Fruit fly (Drosophila melanogaster) whole organism, prepupa: ENCODE results near the gene CG9702.

Experiments
- CG10631 ChIP-seq: fragments of 200-800 bp; sonication (Bioruptor generic); optimal IDR thresholded peaks from 2 replicates; lab custom pipeline; 2016; ENCODE audit warnings: missing biosample characterization, missing genetic modification characterization
- CG10669 ChIP-seq: fragments of 200-800 bp; sonication (Bioruptor generic); optimal IDR thresholded peaks from 3 replicates; lab custom pipeline; 2018; ENCODE audit warnings: missing biosample characterization, mild to moderate bottlenecking, missing genetic modification characterization, moderate library complexity
- CG11294 ChIP-seq: fragments of 200-800 bp; sonication (Bioruptor generic); IDR thresholded peaks from 2 replicates; pipeline ENCODE4 v1.3.6; 2022; ENCODE audit warnings: missing biosample characterization, missing genetic modification characterization
- CG11762 ChIP-seq: fragments of 200-800 bp; sonication (Bioruptor generic); optimal IDR thresholded peaks from 3 replicates; lab custom pipeline; 2016; ENCODE audit warnings: missing biosample characterization, missing genetic modification characterization; ENCODE audit not compliant: insufficient read depth
- CG1621 ChIP-seq: fragments of 200-800 bp; sonication (Bioruptor generic); optimal IDR thresholded peaks from 3 replicates; lab custom pipeline; 2018; ENCODE audit warnings: missing biosample characterization, mild to moderate bottlenecking, missing genetic modification characterization
- CG16779 ChIP-seq: fragments of 200-800 bp; sonication (Bioruptor generic); optimal IDR thresholded peaks from 3 replicates; lab custom pipeline; 2017; ENCODE audit warnings: missing biosample characterization, mild to moderate bottlenecking, missing genetic modification characterization
- CG31627 ChIP-seq: fragments of 200-800 bp; sonication (Bioruptor generic); optimal IDR thresholded peaks from 3 replicates; lab custom pipeline; 2016; ENCODE audit warnings: missing biosample characterization, missing genetic modification characterization
- CG34406 ChIP-seq: fragments of 200-800 bp; sonication (Bioruptor generic); optimal IDR thresholded peaks from 3 replicates; lab custom pipeline; 2016; ENCODE audit warnings: missing biosample characterization, missing genetic modification characterization
- CG3919 ChIP-seq: fragments of 200-800 bp; sonication (Bioruptor generic); optimal IDR thresholded peaks from 3 replicates; lab custom pipeline; 2016; ENCODE audit warnings: missing biosample characterization, missing genetic modification characterization
- CG6163 ChIP-seq: fragments of 200-800 bp; sonication (Bioruptor generic); IDR thresholded peaks from 3 replicates; pipeline ENCODE4 v1.3.6; 2022; ENCODE audit warnings: missing biosample characterization, missing genetic modification characterization
- CG6276 ChIP-seq: fragments of 200-800 bp; sonication (Bioruptor generic); optimal IDR thresholded peaks from 2 replicates; lab custom pipeline; 2017; ENCODE audit warnings: missing biosample characterization, mild to moderate bottlenecking, missing genetic modification characterization
- CG6792 ChIP-seq: fragments of 200-800 bp; sonication (Bioruptor generic); optimal IDR thresholded peaks from 3 replicates; lab custom pipeline; 2016; ENCODE audit warnings: missing biosample characterization, missing genetic modification characterization
- CG6808 ChIP-seq: fragments of 200-800 bp; sonication (Bioruptor generic); optimal IDR thresholded peaks from 3 replicates; lab custom pipeline; 2017; ENCODE audit warnings: missing biosample characterization, missing genetic modification characterization, mild to moderate bottlenecking, moderate library complexity, missing genetic modification reagents
- CG6854 ChIP-seq: fragments of 200-800 bp; sonication (Bioruptor generic); optimal IDR thresholded peaks from 2 replicates; lab custom pipeline; 2017; ENCODE audit warnings: missing biosample characterization, mild to moderate bottlenecking, missing genetic modification characterization
- CG8119 ChIP-seq: fragments of 200-800 bp; sonication (Bioruptor generic); IDR thresholded peaks from 3 replicates; pipeline ENCODE4 v1.3.6; 2022; ENCODE audit warnings: missing biosample characterization, missing genetic modification characterization
- CG8319 ChIP-seq: fragments of 200-800 bp; sonication (Bioruptor generic); optimal IDR thresholded peaks from 3 replicates; lab custom pipeline; 2016; ENCODE audit warnings: missing biosample characterization, missing genetic modification characterization
- CG8632 ChIP-seq: fragments of 200-800 bp; sonication (Bioruptor generic); optimal IDR thresholded peaks from 3 replicates; lab custom pipeline; 2016; ENCODE audit warnings: missing biosample characterization, missing genetic modification characterization
- CG9139 ChIP-seq: fragments of 200-800 bp; sonication (Bioruptor generic); optimal IDR thresholded peaks from 3 replicates; lab custom pipeline; 2017; ENCODE audit warnings: missing biosample characterization, mild to moderate bottlenecking, missing genetic modification characterization
- Eip75B ChIP-seq: fragments of 200-800 bp; sonication (Bioruptor generic); optimal IDR thresholded peaks from 3 replicates; lab custom pipeline; 2016; ENCODE audit warnings: missing biosample characterization, missing genetic modification characterization
- Eip78C ChIP-seq: fragments of 200-800 bp; sonication (Bioruptor generic); peaks from one replicate; lab custom pipeline; 2016; ENCODE audit warnings: missing biosample characterization, missing genetic modification characterization
- Eip93F ChIP-seq: fragments of 200-800 bp; sonication (Bioruptor generic); optimal IDR thresholded peaks from 2 replicates; lab custom pipeline; 2016; ENCODE audit warnings: missing biosample characterization, mild to moderate bottlenecking, missing genetic modification characterization
- Ets21C ChIP-seq: fragments of 200-800 bp; sonication (Bioruptor generic); optimal IDR thresholded peaks from 3 replicates; lab custom pipeline; 2016; ENCODE audit warnings: missing biosample characterization, missing genetic modification characterization
- Ets96B ChIP-seq: fragments of 200-800 bp; optimal IDR thresholded peaks from 2 replicates; lab custom pipeline; 2019; ENCODE audit warnings: missing biosample characterization, mild to moderate bottlenecking, missing genetic modification characterization, moderate library complexity
- Gug ChIP-seq: fragments of 200-800 bp; sonication (Bioruptor generic); IDR thresholded peaks from 2 replicates; pipeline ENCODE4 v1.3.6; 2022; ENCODE audit warnings: missing biosample characterization, missing genetic modification characterization
- Hr38 ChIP-seq: sonication (Bioruptor generic); optimal IDR thresholded peaks from 2 replicates; lab custom pipeline; 2016; ENCODE audit warnings: missing biosample characterization, missing genetic modification characterization
- Hr39 ChIP-seq: fragments of 200-800 bp; sonication (Bioruptor generic); optimal IDR thresholded peaks from 2 replicates; lab custom pipeline; 2016; ENCODE audit warnings: missing biosample characterization, missing genetic modification characterization
- Lpt ChIP-seq: fragments of 200-800 bp; sonication (Bioruptor generic); optimal IDR thresholded peaks from 3 replicates; lab custom pipeline; 2016; ENCODE audit warnings: missing biosample characterization, missing genetic modification characterization
- Met ChIP-seq: fragments of 200-800 bp; sonication (Bioruptor generic); optimal IDR thresholded peaks from 3 replicates; lab custom pipeline; 2016; ENCODE audit warnings: missing biosample characterization, missing genetic modification characterization
- OdsH ChIP-seq: fragments of 200-800 bp; sonication (Bioruptor generic); optimal IDR thresholded peaks from 3 replicates; lab custom pipeline; 2016; ENCODE audit warnings: missing biosample characterization, missing genetic modification characterization
- Smox ChIP-seq: fragments of 200-800 bp; sonication (Bioruptor generic); optimal IDR thresholded peaks from 3 replicates; lab custom pipeline; 2016; ENCODE audit warnings: missing biosample characterization, missing genetic modification characterization
- Sox102F ChIP-seq: fragments of 200-800 bp; sonication (Bioruptor generic); optimal IDR thresholded peaks from 2 replicates; lab custom pipeline; 2016; ENCODE audit warnings: missing biosample characterization, mild to moderate bottlenecking, missing genetic modification characterization
- Sox14 ChIP-seq: fragments of 200-800 bp; sonication (Bioruptor generic); optimal IDR thresholded peaks from 3 replicates; lab custom pipeline; 2016; ENCODE audit warnings: missing biosample characterization, missing genetic modification characterization
- achi ChIP-seq: fragments of 200-800 bp; sonication (Bioruptor generic); optimal IDR thresholded peaks from 3 replicates; lab custom pipeline; 2016; ENCODE audit warnings: missing biosample characterization, missing genetic modification characterization
- acj6 ChIP-seq: fragments of 200-800 bp; sonication (Bioruptor generic); optimal IDR thresholded peaks from 3 replicates; lab custom pipeline; 2016; ENCODE audit warnings: missing biosample characterization, missing genetic modification characterization
- cyc ChIP-seq: fragments of 200-800 bp; sonication (Bioruptor generic); optimal IDR thresholded peaks from 3 replicates; lab custom pipeline; 2016; ENCODE audit warnings: missing biosample characterization, missing genetic modification characterization
- dac ChIP-seq: fragments of 200-800 bp; sonication (Bioruptor generic); optimal IDR thresholded peaks from 2 replicates; lab custom pipeline; 2017; ENCODE audit warnings: missing biosample characterization, mild to moderate bottlenecking, missing genetic modification characterization
- fd59A ChIP-seq: fragments of 200-800 bp; sonication (Bioruptor generic); optimal IDR thresholded peaks from 2 replicates; lab custom pipeline; 2017; ENCODE audit warnings: missing biosample characterization, mild to moderate bottlenecking, missing genetic modification characterization, missing genetic modification reagents
- fkh ChIP-seq: fragments of 200-800 bp; sonication (Bioruptor generic); optimal IDR thresholded peaks from 3 replicates; lab custom pipeline; 2017; ENCODE audit warnings: missing biosample characterization, mild to moderate bottlenecking, missing genetic modification characterization, moderate library complexity
- net ChIP-seq: fragments of 200-800 bp; sonication (Bioruptor generic); optimal IDR thresholded peaks from 3 replicates; lab custom pipeline; 2016; ENCODE audit warnings: missing biosample characterization, missing genetic modification characterization
- pdm3 ChIP-seq: fragments of 200-800 bp; sonication (Bioruptor generic); optimal IDR thresholded peaks from 3 replicates; lab custom pipeline; 2016; ENCODE audit warnings: missing biosample characterization, missing genetic modification characterization
- salr ChIP-seq, 2 experiments: fragments of 200-800 bp; sonication (Bioruptor generic); optimal IDR thresholded peaks; 3 replicates each; lab custom pipeline; 2016 to 2018; ENCODE audit warnings: missing biosample characterization in 2 of 2, missing genetic modification characterization in 2 of 2, mild to moderate bottlenecking in 1 of 2
- spab ChIP-seq: fragments of 200-800 bp; sonication (Bioruptor generic); optimal IDR thresholded peaks from 2 replicates; lab custom pipeline; 2017; ENCODE audit warnings: missing biosample characterization, mild to moderate bottlenecking, missing genetic modification characterization, missing genetic modification reagents
- svp ChIP-seq: fragments of 200-800 bp; sonication (Bioruptor generic); peaks from one replicate; lab custom pipeline; 2016; ENCODE audit warnings: missing biosample characterization, missing genetic modification characterization
- topi ChIP-seq: fragments of 200-800 bp; sonication (Bioruptor generic); optimal IDR thresholded peaks from 3 replicates; lab custom pipeline; 2016; ENCODE audit warnings: missing biosample characterization, missing genetic modification characterization
- vri ChIP-seq: fragments of 200-800 bp; sonication (Bioruptor generic); optimal IDR thresholded peaks from 3 replicates; lab custom pipeline; 2016; ENCODE audit warnings: missing biosample characterization, mild to moderate bottlenecking, missing genetic modification characterization

CG9702 gene

dm6 chr3R:30567215-30567614, 12.0 kb upstream of the CG9702 start (continued):
- TF ChIP-seq Sox14 (GFP tag; lab: Kevin White, UChicago) = peak; percentile 64
- peak; percentile 29 for TF ChIP-seq CG10669 (GFP tag; lab: Kevin White, UChicago)
- TF ChIP-seq acj6 = peak; percentile 40
- TF ChIP-seq Eip93F = no peak
- TF ChIP-seq CG6792 (GFP tag; lab: Kevin White, UChicago) = peak; percentile 20
- TF ChIP-seq CG8319 (GFP tag; lab: Kevin White, UChicago) = no peak
- no peak for TF ChIP-seq CG6808 (GFP tag; lab: Kevin White, UChicago)
- no peak for TF ChIP-seq fd59A (GFP tag; lab: Kevin White, UChicago)
- TF ChIP-seq pdm3 (GFP tag; lab: Kevin White, UChicago) = peak; percentile 59
- TF ChIP-seq OdsH (GFP tag; lab: Kevin White, UChicago) = peak; percentile 62
- peak; percentile 22 for TF ChIP-seq CG34406 (GFP tag; lab: Kevin White, UChicago)
- TF ChIP-seq CG11294 (GFP tag; lab: Robert Waterston, UW) = no peak; the same call in 1 of the 2 replicates
- TF ChIP-seq CG3919 (GFP tag; lab: Kevin White, UChicago) = peak; percentile 54
- peak; percentile 61 for TF ChIP-seq CG6276 (GFP tag; lab: Kevin White, UChicago)
- peak; percentile 35 for TF ChIP-seq Ets96B (tag; lab: Kevin White, UChicago)
- peak; percentile 47 for TF ChIP-seq Gug (GFP tag; lab: Robert Waterston, UW)
- peak; percentile 24 for TF ChIP-seq Eip75B (GFP tag; lab: Kevin White, UChicago)
- peak; percentile 32 for TF ChIP-seq net (GFP tag; lab: Kevin White, UChicago)
- peak; percentile 45 for TF ChIP-seq topi (GFP tag; lab: Kevin White, UChicago)
- TF ChIP-seq CG10631 (GFP tag; lab: Kevin White, UChicago) = peak; percentile 50
- peak; percentile 74 for TF ChIP-seq dac (GFP tag; lab: Kevin White, UChicago)
- peak; percentile 75 for TF ChIP-seq CG6163 (GFP tag; lab: Robert Waterston, UW)
- peak; percentile 35 for TF ChIP-seq svp (GFP tag; lab: Kevin White, UChicago)
- no peak for TF ChIP-seq Hr38 (GFP tag; lab: Kevin White, UChicago)
- TF ChIP-seq Ets21C (GFP tag; lab: Kevin White, UChicago) = no peak
- peak; percentile 57; the same call in 2 of the 3 replicates for TF ChIP-seq CG8119 (GFP tag; lab: Robert Waterston, UW)
- TF ChIP-seq cyc (GFP tag; lab: Kevin White, UChicago) = peak; percentile 47
- no peak for TF ChIP-seq fkh
- peak; percentile 8 for TF ChIP-seq CG11762
- peak; percentile 19 for TF ChIP-seq Lpt

DNA sequence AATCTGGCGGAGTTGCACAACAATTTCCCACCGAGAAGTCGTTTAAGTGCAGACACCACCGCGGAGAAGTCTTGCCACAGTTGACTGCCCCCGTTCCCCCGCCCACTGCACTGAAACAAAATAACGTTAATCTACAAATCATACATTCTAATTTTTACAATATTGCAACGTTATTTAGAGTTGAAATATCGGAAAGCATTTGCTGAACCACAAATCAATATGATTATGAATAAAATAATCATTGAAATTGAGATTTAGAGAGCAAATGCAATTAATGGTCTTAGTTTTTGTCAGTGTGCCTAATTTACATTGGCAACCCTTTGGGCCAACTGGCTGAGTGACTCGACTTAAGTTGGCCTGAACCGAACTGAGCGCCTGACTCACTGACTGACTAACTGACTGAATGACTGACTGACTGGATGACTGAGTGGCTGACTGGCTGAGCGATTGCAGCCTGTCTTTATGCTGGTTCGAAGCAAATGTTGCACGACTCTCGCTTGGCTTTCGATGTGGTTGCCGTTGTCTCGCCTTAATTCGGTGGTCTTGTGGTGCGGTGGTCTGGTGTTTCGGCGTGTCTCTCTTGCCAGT, 8.6 kb upstream of the CG9702 start:
- TF ChIP-seq CG11762 (peak; percentile 81), Sox102F (GFP tag; lab: Kevin White, UChicago) (peak; percentile 92), CG1621 (tag; lab: Kevin White, UChicago) (peak; percentile 91), CG6808 (GFP tag; lab: Kevin White, UChicago) (peak; percentile 85), spab (GFP tag; lab: Kevin White, UChicago) (peak; percentile 83), vri (GFP tag; lab: Kevin White, UChicago) (peak; percentile 88), Smox (GFP tag; lab: Kevin White, UChicago) (peak; percentile 91), Sox14 (GFP tag; lab: Kevin White, UChicago) (peak; percentile 92), OdsH (GFP tag; lab: Kevin White, UChicago) (peak; percentile 93), CG16779 (tag; lab: Kevin White, UChicago) (peak; percentile 78), svp (GFP tag; lab: Kevin White, UChicago) (peak; percentile 96), CG6854 (GFP tag; lab: Kevin White, UChicago) (peak; percentile 81), CG31627 (GFP tag; lab: Kevin White, UChicago) (peak; percentile 92), topi (GFP tag; lab: Kevin White, UChicago) (peak; percentile 93), fd59A (GFP tag; lab: Kevin White, UChicago) (peak; percentile 84), CG3919 (GFP tag; lab: Kevin White, UChicago) (peak; percentile 93), CG11294 (GFP tag; lab: Robert Waterston, UW) (peak; percentile 81), Met (GFP tag; lab: Kevin White, UChicago) (peak; percentile 90), CG10669 (GFP tag; lab: Kevin White, UChicago) (peak; percentile 89), achi (GFP tag; lab: Kevin White, UChicago) (peak; percentile 90), CG6792 (GFP tag; lab: Kevin White, UChicago) (peak; percentile 92), Eip78C (GFP tag; lab: Kevin White, UChicago) (peak; percentile 98), Lpt (peak; percentile 86), Gug (GFP tag; lab: Robert Waterston, UW) (peak; percentile 83), CG8632 (GFP tag; lab: Kevin White, UChicago) (peak; percentile 89), CG8319 (GFP tag; lab: Kevin White, UChicago) (peak; percentile 87), cyc (GFP tag; lab: Kevin White, UChicago) (peak; percentile 94), Hr39 (GFP tag; lab: Kevin White, UChicago) (peak; percentile 90), fkh (no peak), CG10631 (GFP tag; lab: Kevin White, UChicago) (peak; percentile 90), Eip93F (peak; percentile 75), salr (GFP tag; optimal IDR thresholded peaks at IDR 0.05; lab: Kevin White, UChicago) (peak; percentile 83 to 89), Eip75B (GFP tag; lab: Kevin White, UChicago) (peak; percentile 93), Ets96B (tag; lab: Kevin White, UChicago) (peak; percentile 90), CG9139 (GFP tag; lab: Kevin White, UChicago) (peak; percentile 74), CG6163 (GFP tag; lab: Robert Waterston, UW) (peak; percentile 97; the same call in 2 of the 3 replicates)
